Fruit fly (Drosophila melanogaster) whole organism, pupa: ENCODE data around the gene CG32170.

ENCODE experiments used
- CG10348 ChIP-seq: fragments of 200-800 bp; sonication (Bioruptor generic); IDR thresholded peaks from 2 replicates; pipeline ENCODE4 v1.3.6; 2022; ENCODE audit warnings: missing biosample characterization, missing genetic modification characterization
- CG12605 ChIP-seq: fragments of 200-800 bp; sonication (Bioruptor generic); IDR thresholded peaks from 2 replicates; pipeline ENCODE4 v1.3.6; 2022; ENCODE audit warnings: missing biosample characterization, missing genetic modification characterization
- CG13204 ChIP-seq: fragments of 200-800 bp; sonication (Bioruptor generic); optimal IDR thresholded peaks from 2 replicates; lab custom pipeline; 2018; ENCODE audit warnings: missing biosample characterization, mild to moderate bottlenecking, missing genetic modification characterization, moderate library complexity
- CG14655 ChIP-seq: fragments of 200-800 bp; sonication (Bioruptor generic); optimal IDR thresholded peaks from 3 replicates; lab custom pipeline; 2017; ENCODE audit warnings: mild to moderate bottlenecking, missing biosample characterization, missing genetic modification reagents, missing genetic modification characterization
- CG15710 ChIP-seq: fragments of 200-800 bp; sonication (Bioruptor generic); optimal IDR thresholded peaks from 2 replicates; lab custom pipeline; 2018; ENCODE audit warnings: missing biosample characterization, mild to moderate bottlenecking, missing genetic modification characterization, moderate library complexity
- CG17806 ChIP-seq: fragments of 200-800 bp; sonication (Bioruptor generic); optimal IDR thresholded peaks from 2 replicates; lab custom pipeline; 2018; ENCODE audit warnings: missing biosample characterization, mild to moderate bottlenecking, missing genetic modification characterization, moderate library complexity
- CG32121 ChIP-seq: fragments of 200-800 bp; sonication (Bioruptor generic); IDR thresholded peaks from 2 replicates; pipeline ENCODE4 v1.3.6; 2022; ENCODE audit warnings: missing biosample characterization, missing genetic modification characterization
- CG34367 ChIP-seq: fragments of 200-800 bp; sonication (Bioruptor generic); optimal IDR thresholded peaks from 2 replicates; lab custom pipeline; 2018; ENCODE audit warnings: missing biosample characterization, mild to moderate bottlenecking, missing genetic modification characterization
- CG4496 ChIP-seq: fragments of 200-800 bp; sonication (Bioruptor generic); IDR thresholded peaks from 3 replicates; pipeline ENCODE4 v1.3.6; 2022; ENCODE audit warnings: missing biosample characterization, missing genetic modification characterization
- CG8159 ChIP-seq: fragments of 200-800 bp; sonication (Bioruptor generic); optimal IDR thresholded peaks from 3 replicates; lab custom pipeline; 2018; ENCODE audit warnings: missing biosample characterization, mild to moderate bottlenecking, missing genetic modification characterization, moderate library complexity
- CG8301 ChIP-seq: fragments of 200-800 bp; sonication (Bioruptor generic); optimal IDR thresholded peaks from 2 replicates; lab custom pipeline; 2018; ENCODE audit warnings: missing biosample characterization, mild to moderate bottlenecking, missing genetic modification characterization
- CG9948 ChIP-seq: fragments of 200-800 bp; sonication (Bioruptor generic); optimal IDR thresholded peaks from 2 replicates; lab custom pipeline; 2018; ENCODE audit warnings: missing biosample characterization, mild to moderate bottlenecking, missing genetic modification characterization, moderate library complexity
- D1 ChIP-seq: fragments of 200-800 bp; sonication (Bioruptor generic); optimal IDR thresholded peaks from 2 replicates; lab custom pipeline; 2018; ENCODE audit warnings: missing biosample characterization, mild to moderate bottlenecking, missing genetic modification characterization, moderate library complexity
- EcR ChIP-seq: fragments of 200-800 bp; sonication (Bioruptor generic); optimal IDR thresholded peaks from 3 replicates; lab custom pipeline; 2019; ENCODE audit warnings: missing biosample characterization, missing genetic modification characterization, mild to moderate bottlenecking, moderate library complexity, missing genetic modification reagents
- Ets98B ChIP-seq: fragments of 200-800 bp; sonication (Bioruptor generic); IDR thresholded peaks from 2 replicates; pipeline ENCODE4 v1.3.6; 2022; ENCODE audit warnings: missing biosample characterization, missing genetic modification characterization
- Pif1A ChIP-seq: fragments of 200-800 bp; sonication (Bioruptor generic); optimal IDR thresholded peaks from 3 replicates; lab custom pipeline; 2016; ENCODE audit warnings: missing biosample characterization, missing genetic modification characterization
- Pif1B ChIP-seq: fragments of 200-800 bp; sonication (Bioruptor generic); optimal IDR thresholded peaks from 3 replicates; lab custom pipeline; 2016; ENCODE audit warnings: missing biosample characterization, missing genetic modification characterization
- Snoo ChIP-seq: fragments of 200-800 bp; sonication (Bioruptor generic); optimal IDR thresholded peaks from 3 replicates; lab custom pipeline; 2017; ENCODE audit warnings: missing biosample characterization, mild to moderate bottlenecking, missing genetic modification characterization, inconsistent platforms
- fd96Ca ChIP-seq: fragments of 200-800 bp; sonication (Bioruptor generic); IDR thresholded peaks from 3 replicates; pipeline ENCODE4 v1.3.6; 2022; ENCODE audit warnings: missing biosample characterization, missing genetic modification characterization
- gl ChIP-seq: fragments of 200-800 bp; sonication (Bioruptor generic); optimal IDR thresholded peaks from 2 replicates; lab custom pipeline; 2018; ENCODE audit warnings: missing biosample characterization, mild to moderate bottlenecking, missing genetic modification characterization
- rn ChIP-seq: fragments of 200-800 bp; sonication (Bioruptor generic); IDR thresholded peaks from 2 replicates; pipeline ENCODE4 v1.3.6; 2022; ENCODE audit warnings: missing biosample characterization, missing genetic modification characterization

CG32170 gene

DNA sequence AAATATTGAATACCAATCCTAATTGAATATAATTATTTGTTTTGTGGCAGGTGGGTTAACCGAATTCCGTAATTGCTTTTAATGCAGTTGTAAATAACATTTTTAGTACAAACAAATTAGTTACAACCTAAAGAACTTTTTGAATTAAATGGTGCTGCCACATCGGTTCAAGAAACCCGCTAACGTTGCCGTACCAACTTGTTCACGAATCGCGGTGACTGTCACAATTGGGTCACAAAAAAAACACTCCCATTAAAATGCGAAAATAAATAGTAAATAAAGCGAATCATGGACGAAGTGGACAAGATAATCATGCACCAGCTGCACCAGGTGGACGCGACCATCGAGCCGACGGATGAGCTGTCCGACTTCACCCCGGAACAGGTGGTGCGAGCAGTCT, 14.2 kb upstream of the CG32170 start, which contains the start of gene CG9951:
CG9951 (plus strand) TSS at position 207 of the 400 bp plus-strand sequence.
- TF ChIP-seq CG14655 (GFP tag; lab: Kevin White, UChicago) (no peak), CG34367 (tag; lab: Kevin White, UChicago) (no peak)
- TF ChIP-seq, all 21 proteins: peak for 0

DNA sequence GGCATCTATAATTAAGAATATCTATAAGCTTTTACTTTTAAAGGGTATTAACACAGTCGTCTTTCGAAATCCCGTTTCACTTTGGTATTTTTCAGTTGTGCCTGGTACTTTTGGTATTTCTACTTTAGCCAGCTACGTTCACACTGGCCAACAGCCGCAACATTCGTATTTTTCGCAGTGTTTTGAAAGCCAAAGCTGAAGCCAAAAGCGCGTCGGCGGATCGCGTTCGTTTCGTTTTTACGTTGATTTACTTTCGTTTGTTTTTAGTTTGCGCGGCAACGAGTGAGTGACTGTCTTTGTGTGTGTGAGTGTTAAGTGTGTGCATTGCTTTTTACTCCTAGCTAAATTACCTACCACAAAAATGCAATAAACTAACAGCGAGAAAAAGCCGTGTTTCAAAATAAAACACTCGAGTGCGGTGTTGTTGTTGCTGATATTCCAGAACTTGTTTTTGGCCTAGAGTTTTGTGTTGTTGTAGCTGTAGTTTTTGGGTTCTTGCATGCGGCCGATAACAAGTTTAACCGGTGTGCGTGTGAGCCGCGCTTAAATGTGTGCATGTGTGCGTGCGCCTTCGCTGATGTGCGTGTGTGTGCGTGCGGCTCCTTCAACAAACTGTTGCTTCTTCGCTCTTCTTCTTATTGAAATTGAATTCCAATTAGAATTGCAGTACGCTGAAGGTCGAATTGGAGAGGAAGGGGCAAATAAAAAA, 11.8 kb upstream of the CG32170 start, which contains the start of gene Lmpt:
Lmpt (plus strand) TSS at position 173 of the 709 bp plus-strand sequence.
- TF ChIP-seq EcR (peak; percentile 90), D1 (tag; lab: Kevin White, UChicago) (peak; percentile 3), CG8301 (tag; lab: Kevin White, UChicago) (no peak), CG8159 (no peak), Pif1A (GFP tag; lab: Kevin White, UChicago) (no peak), CG12605 (GFP tag; lab: Robert Waterston, UW) (peak; percentile 29; the same call in 1 of the 2 replicates)

- no peak for TF ChIP-seq D1 (tag; lab: Kevin White, UChicago)
- no peak for TF ChIP-seq CG17806 (tag; lab: Kevin White, UChicago)
- no peak for TF ChIP-seq fd96Ca (GFP tag; lab: Robert Waterston, UW)
- TF ChIP-seq CG32121 (GFP tag; lab: Robert Waterston, UW), result no peak
- no peak for TF ChIP-seq CG14655 (GFP tag; lab: Kevin White, UChicago)
- TF ChIP-seq CG8159, result no peak
- no peak for TF ChIP-seq CG10348 (GFP tag; lab: Robert Waterston, UW)
- TF ChIP-seq CG4496, result no peak
These were observed 11.3 kb upstream of the CG32170 start for dm6 chr3L:16865832-16866163.

- no peak for TF ChIP-seq Pif1B
- no peak for TF ChIP-seq CG13204
- TF ChIP-seq CG8301 (tag; lab: Kevin White, UChicago), result no peak
- TF ChIP-seq CG10348 (GFP tag; lab: Robert Waterston, UW), result no peak
- TF ChIP-seq Pif1A (GFP tag; lab: Kevin White, UChicago), result no peak
- no peak for TF ChIP-seq CG17806 (tag; lab: Kevin White, UChicago)
- TF ChIP-seq CG12605 (GFP tag; lab: Robert Waterston, UW), result no peak
- no peak for TF ChIP-seq fd96Ca (GFP tag; lab: Robert Waterston, UW)
- no peak for TF ChIP-seq Ets98B (GFP tag; lab: Robert Waterston, UW)
- no peak for TF ChIP-seq CG14655 (GFP tag; lab: Kevin White, UChicago)
- no peak for TF ChIP-seq Snoo (tag; lab: Kevin White, UChicago)
- no peak for TF ChIP-seq CG4496
- no peak for TF ChIP-seq CG34367 (tag; lab: Kevin White, UChicago)
- no peak for TF ChIP-seq EcR
- TF ChIP-seq CG9948 (tag; lab: Kevin White, UChicago), result no peak
- TF ChIP-seq CG15710 (tag; lab: Kevin White, UChicago), result no peak
- TF ChIP-seq CG32121 (GFP tag; lab: Robert Waterston, UW), result no peak
- TF ChIP-seq CG8159, result no peak
- no peak for TF ChIP-seq D1 (tag; lab: Kevin White, UChicago)
- no peak for TF ChIP-seq rn (GFP tag; lab: Robert Waterston, UW)
These were observed 9.9 kb upstream of the CG32170 start for dm6 chr3L:16867190-16867589.

DNA sequence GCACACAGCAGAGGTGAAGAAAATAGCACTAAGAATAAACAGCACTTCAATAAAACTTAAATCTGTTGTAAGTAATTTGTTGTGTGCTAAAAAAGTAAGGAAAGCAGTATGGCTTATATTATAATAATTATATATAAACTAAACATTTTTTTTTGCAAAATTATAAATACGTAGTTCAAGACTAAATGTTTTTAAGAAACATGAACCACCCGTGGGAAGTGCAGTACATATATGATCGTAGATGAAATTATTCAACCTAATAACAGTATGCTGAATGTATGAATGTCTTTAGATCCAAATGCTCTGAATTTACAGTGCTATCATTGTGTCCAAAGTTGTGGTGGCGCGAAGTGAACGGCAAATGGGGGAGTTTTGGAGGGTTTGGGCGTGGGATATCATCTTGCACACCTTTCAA, 6.4 kb upstream of the CG32170 start:
- TF ChIP-seq Pif1A (GFP tag; lab: Kevin White, UChicago) (no peak), EcR (no peak), CG34367 (tag; lab: Kevin White, UChicago) (no peak), CG17806 (tag; lab: Kevin White, UChicago) (no peak), CG4496 (no peak), CG15710 (tag; lab: Kevin White, UChicago) (no peak), CG8159 (no peak), fd96Ca (GFP tag; lab: Robert Waterston, UW) (no peak), D1 (tag; lab: Kevin White, UChicago) (no peak), Ets98B (GFP tag; lab: Robert Waterston, UW) (no peak), CG8301 (tag; lab: Kevin White, UChicago) (peak; percentile 16), CG14655 (GFP tag; lab: Kevin White, UChicago) (peak; percentile 38)

dm6 chr3L:16871630-16872029, 5.5 kb upstream of the CG32170 start:
- TF ChIP-seq CG8301 (tag; lab: Kevin White, UChicago) (no peak), Pif1A (GFP tag; lab: Kevin White, UChicago) (no peak)
- TF ChIP-seq, all 21 proteins: peak for 0

DNA sequence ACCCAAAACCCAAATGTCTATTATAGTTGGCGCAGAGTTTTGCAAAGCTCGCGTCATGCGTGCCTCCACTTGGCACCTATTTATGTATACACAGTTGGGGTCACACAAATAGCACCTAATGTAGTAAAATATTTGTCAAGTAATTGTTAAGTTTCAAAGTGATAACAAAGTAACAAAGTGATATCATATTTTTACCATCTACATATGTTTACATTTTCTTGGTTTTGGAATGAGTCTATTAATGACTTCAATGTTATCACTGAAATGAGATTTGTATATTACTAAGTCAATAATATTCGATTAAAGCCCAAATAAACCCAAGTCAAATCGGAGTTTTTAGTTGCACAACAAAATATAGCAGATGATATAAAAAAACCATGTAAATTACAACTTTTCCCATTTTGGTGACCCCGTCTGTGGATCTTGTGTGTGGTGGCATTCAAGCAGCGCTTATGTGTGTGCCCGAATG, 4.6 kb upstream of the CG32170 start:
- TF ChIP-seq rn (GFP tag; lab: Robert Waterston, UW), result no peak
- peak; percentile 57 for TF ChIP-seq CG8159
- peak; percentile 60 for TF ChIP-seq gl (tag; lab: Kevin White, UChicago)
- TF ChIP-seq Pif1B, result peak; percentile 70
- TF ChIP-seq CG32121 (GFP tag; lab: Robert Waterston, UW), result peak; percentile 70
- TF ChIP-seq EcR, result no peak
- peak; percentile 95 for TF ChIP-seq CG8301 (tag; lab: Kevin White, UChicago)
- peak; percentile 36 for TF ChIP-seq CG17806 (tag; lab: Kevin White, UChicago)
- TF ChIP-seq CG12605 (GFP tag; lab: Robert Waterston, UW), result peak; percentile 57
- peak; percentile 50 for TF ChIP-seq CG34367 (tag; lab: Kevin White, UChicago)
- peak; percentile 74 for TF ChIP-seq Pif1A (GFP tag; lab: Kevin White, UChicago)
- TF ChIP-seq CG13204, result no peak
- TF ChIP-seq CG14655 (GFP tag; lab: Kevin White, UChicago), result peak; percentile 88
- peak; percentile 45; the same call in 1 of the 3 replicates for TF ChIP-seq CG4496
- peak; percentile 85 for TF ChIP-seq CG9948 (tag; lab: Kevin White, UChicago)
- peak; percentile 30; the same call in 1 of the 2 replicates for TF ChIP-seq Ets98B (GFP tag; lab: Robert Waterston, UW)
- peak; percentile 74 for TF ChIP-seq D1 (tag; lab: Kevin White, UChicago)
- TF ChIP-seq CG10348 (GFP tag; lab: Robert Waterston, UW), result no peak
- peak; percentile 50 for TF ChIP-seq CG15710 (tag; lab: Kevin White, UChicago)
- TF ChIP-seq Snoo (tag; lab: Kevin White, UChicago), result peak; percentile 21
- no peak for TF ChIP-seq fd96Ca (GFP tag; lab: Robert Waterston, UW)
